Worm (Caenorhabditis elegans) whole organism, L1 larva: ENCODE results near the gene F56F11.2.

Experiments
- ama-1 ChIP-seq: fragments of 150-350 bp; optimal IDR thresholded peaks from 2 replicates; lab custom pipeline; 2014
- elt-2 ChIP-seq: sonication (generic microtip); optimal IDR thresholded peaks from 2 replicates; lab custom pipeline; 2016; ENCODE audit warnings: missing genetic modification characterization, mild to moderate bottlenecking, inconsistent platforms, missing compliant biosample characterization, missing genetic modification reagents
- fkh-10 ChIP-seq: sonication (generic microtip); optimal IDR thresholded peaks from 2 replicates; lab custom pipeline; 2017; ENCODE audit warnings: missing biosample characterization, missing genetic modification reagents, missing genetic modification characterization
- swsn-7 ChIP-seq: sonication (generic microtip); optimal IDR thresholded peaks from 2 replicates; lab custom pipeline; 2016; ENCODE audit warnings: missing genetic modification characterization, missing compliant biosample characterization
- zag-1 ChIP-seq: fragments of 150-350 bp; optimal IDR thresholded peaks from 2 replicates; lab custom pipeline; 2014; ENCODE audit warnings: missing biosample characterization, missing genetic modification characterization

DNA sequence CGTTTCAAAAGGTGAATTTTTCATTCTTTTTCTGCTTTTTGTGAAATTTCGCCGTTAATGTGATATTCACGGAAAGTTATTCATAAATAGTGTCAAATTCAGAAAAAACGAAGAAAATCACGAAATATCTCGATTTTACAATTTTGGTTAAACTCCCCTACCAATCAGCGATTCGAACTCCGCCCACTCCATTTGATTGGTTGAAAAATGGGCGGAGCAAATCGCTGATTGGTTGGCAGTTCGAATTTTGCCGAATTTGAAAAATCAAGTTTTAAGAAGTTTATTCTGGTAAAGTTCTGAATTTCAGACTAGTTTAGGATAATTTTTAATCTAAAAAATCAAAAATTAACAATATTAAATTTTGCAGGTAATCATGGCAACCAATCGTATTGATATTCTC is 17.4 kb upstream of the F56F11.2 start:
- TF ChIP-seq swsn-7 (tag; lab: Kevin White, UChicago) (no peak), zag-1 (tag; lab: Kevin White, UChicago) (no peak), fkh-10 (GFP tag; lab: Kevin White, UChicago) (no peak), ama-1 (lab: Kevin White, UChicago) (no peak), elt-2 (no peak)
